Fruit fly (Drosophila melanogaster): ENCODE measurements around the gene CG31635.

The CG31635 gene

dm6 chr2L:6610683-6611373, 38.1 kb downstream of the CG31635 start, which contains the start of gene CG11050:
Gene CG11050, plus strand, starts transcription at chr2L:6611011.
- peak; percentile 16 for TF ChIP-seq noc (tag; optimal IDR thresholded peaks at IDR 0.05)

dm6 chr2L:6601018-6601505, 47.9 kb downstream of the CG31635 start, which contains the start of gene Dpp10:
Gene Dpp10, minus strand, starts transcription at chr2L:6601068.
- TF ChIP-seq noc (tag; optimal IDR thresholded peaks at IDR 0.05), result peak; percentile 70

DNA sequence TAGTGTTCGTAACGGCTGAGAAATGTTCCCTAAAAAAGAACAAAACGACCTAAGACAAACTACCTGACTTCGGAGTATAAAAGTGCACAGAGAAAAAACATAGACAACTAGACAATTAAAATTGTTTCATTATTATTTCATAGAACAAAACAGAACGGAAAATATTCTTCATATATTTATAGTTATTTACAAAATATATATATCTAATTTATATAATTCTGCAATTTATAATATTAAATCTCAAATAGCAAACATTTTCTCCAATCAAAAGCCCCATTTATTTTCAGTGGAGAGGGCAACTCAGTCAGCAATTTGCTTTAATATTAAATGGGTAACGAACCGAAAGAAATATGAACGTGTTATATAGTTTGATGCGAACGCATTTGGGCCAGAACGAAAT, 53.9 kb downstream of the CG31635 start:
- no peak for TF ChIP-seq noc (tag; optimal IDR thresholded peaks at IDR 0.05)

DNA sequence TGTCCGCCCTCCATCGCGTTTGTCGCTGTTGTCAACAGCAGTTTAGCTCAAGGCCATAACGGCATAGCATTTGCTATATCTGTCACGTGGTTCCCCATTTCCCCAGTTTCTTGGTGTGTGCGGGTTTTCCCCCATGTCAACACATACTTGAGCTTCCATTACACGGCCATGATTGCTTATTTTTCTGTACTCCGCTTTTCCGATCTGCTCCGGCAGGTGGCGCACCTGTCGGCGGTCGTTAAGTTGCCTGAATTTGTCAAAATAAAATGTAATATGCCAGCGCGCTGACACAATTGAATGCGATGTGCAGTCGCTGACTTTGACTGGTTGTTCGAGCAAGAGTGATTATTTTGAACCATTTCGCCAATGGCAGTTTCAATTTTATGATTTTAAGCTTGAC, 64.6 kb downstream of the CG31635 start:
- no peak for TF ChIP-seq noc (tag; optimal IDR thresholded peaks at IDR 0.05)
